Worm (Caenorhabditis elegans) whole organism, L1 larva: ENCODE measurements around the gene fbxc-48.

Source experiments
- Y116A8C.19 ChIP-seq: sonication (generic microtip); optimal IDR thresholded peaks from 2 replicates; lab custom pipeline; 2016; ENCODE audit warnings: missing compliant biosample characterization, missing genetic modification characterization, borderline replicate concordance
- aha-1 ChIP-seq: fragments of 150-350 bp; optimal IDR thresholded peaks from 2 replicates; lab custom pipeline; 2014; ENCODE audit warnings: missing biosample characterization, missing genetic modification characterization
- alr-1 ChIP-seq: fragments of 200-800 bp; sonication (Bioruptor generic); optimal IDR thresholded peaks from 2 replicates; lab custom pipeline; 2018; ENCODE audit warnings: borderline replicate concordance, mild to moderate bottlenecking, missing genetic modification characterization, missing compliant biosample characterization
- aly-2 ChIP-seq: fragments of 150-350 bp; optimal IDR thresholded peaks from 2 replicates; lab custom pipeline; 2014; ENCODE audit warnings: missing biosample characterization, missing genetic modification characterization
- ama-1 ChIP-seq: fragments of 150-350 bp; optimal IDR thresholded peaks from 2 replicates; lab custom pipeline; 2014
- ceh-90 ChIP-seq: sonication (generic microtip); optimal IDR thresholded peaks from 2 replicates; lab custom pipeline; 2016; ENCODE audit warnings: missing genetic modification characterization, missing compliant biosample characterization
- ces-1 ChIP-seq: fragments of 150-350 bp; optimal IDR thresholded peaks from 2 replicates; lab custom pipeline; 2014; ENCODE audit warnings: missing biosample characterization, missing genetic modification reagents, missing genetic modification characterization
- dpl-1 ChIP-seq, 3 experiments: fragments of 150-350 bp in 2 of 3; sonication (generic microtip) in 1 of 3; optimal IDR thresholded peaks; 2 replicates each; lab custom pipeline; 2014 to 2017; ENCODE audit warnings: missing biosample characterization in 3 of 3, missing genetic modification characterization in 3 of 3, missing genetic modification reagents in 3 of 3
- dsc-1 ChIP-seq: sonication (generic microtip); optimal IDR thresholded peaks from 2 replicates; lab custom pipeline; 2016; ENCODE audit warnings: mild to moderate bottlenecking, missing genetic modification characterization, missing compliant biosample characterization
- efl-1 ChIP-seq, 4 experiments: fragments of 150-350 bp; optimal IDR thresholded peaks in 3 of 4; peaks in 1 of 4; 1 replicate in 1 of 4; 2 replicates in 3 of 4; lab custom pipeline; 2014; ENCODE audit warnings: missing biosample characterization in 2 of 4, missing genetic modification characterization in 2 of 4, missing genetic modification reagents in 2 of 4
- efl-3 ChIP-seq: fragments of 200-800 bp; sonication (Bioruptor generic); optimal IDR thresholded peaks from 2 replicates; lab custom pipeline; 2018; ENCODE audit warnings: mild to moderate bottlenecking, missing genetic modification characterization, missing compliant biosample characterization
- egl-13 ChIP-seq: sonication (generic microtip); optimal IDR thresholded peaks from 2 replicates; lab custom pipeline; 2016; ENCODE audit warnings: missing genotype, missing genetic modification reagents, missing genetic modification characterization, missing compliant biosample characterization
- egl-27 ChIP-seq, 2 experiments: fragments of 150-350 bp in 1 of 2; sonication (generic microtip); optimal IDR thresholded peaks; 3 replicates each; lab custom pipeline; 2017 to 2018; ENCODE audit warnings: missing biosample characterization in 2 of 2, missing genetic modification characterization in 2 of 2, missing genetic modification reagents in 2 of 2
- elt-2 ChIP-seq: sonication (generic microtip); optimal IDR thresholded peaks from 2 replicates; lab custom pipeline; 2016; ENCODE audit warnings: missing genetic modification characterization, mild to moderate bottlenecking, inconsistent platforms, missing compliant biosample characterization, missing genetic modification reagents
- fkh-10 ChIP-seq: sonication (generic microtip); optimal IDR thresholded peaks from 2 replicates; lab custom pipeline; 2017; ENCODE audit warnings: missing biosample characterization, missing genetic modification reagents, missing genetic modification characterization
- fkh-4 ChIP-seq: sonication (generic microtip); optimal IDR thresholded peaks from 2 replicates; lab custom pipeline; 2016; ENCODE audit warnings: missing compliant biosample characterization, missing genetic modification characterization, borderline replicate concordance
- fkh-8 ChIP-seq: sonication (generic microtip); optimal IDR thresholded peaks from 2 replicates; lab custom pipeline; 2016; ENCODE audit warnings: mild to moderate bottlenecking, missing genetic modification characterization, missing compliant biosample characterization
- grh-1 ChIP-seq: fragments of 200-800 bp; sonication (Bioruptor generic); IDR thresholded peaks from 2 replicates; pipeline ENCODE4 v1.3.6; 2022; ENCODE audit warnings: missing genetic modification reagents, missing genetic modification characterization, missing compliant biosample characterization
- hlh-17 ChIP-seq: fragments of 200-800 bp; sonication (Bioruptor generic); optimal IDR thresholded peaks from 2 replicates; lab custom pipeline; 2018; ENCODE audit warnings: missing genetic modification characterization, mild to moderate bottlenecking, missing compliant biosample characterization, moderate library complexity, borderline replicate concordance
- hpl-2 ChIP-seq: fragments of 150-350 bp; optimal IDR thresholded peaks from 2 replicates; lab custom pipeline; 2014; ENCODE audit warnings: missing biosample characterization, missing genetic modification reagents, missing genetic modification characterization
- irx-1 ChIP-seq: sonication (generic microtip); optimal IDR thresholded peaks from 2 replicates; lab custom pipeline; 2016; ENCODE audit warnings: missing genetic modification characterization, missing compliant biosample characterization
- lin-14 ChIP-seq: fragments of 200-800 bp; sonication (Bioruptor generic); optimal IDR thresholded peaks from 2 replicates; lab custom pipeline; 2018; ENCODE audit warnings: mild to moderate bottlenecking, missing genetic modification characterization, moderate library complexity, missing compliant biosample characterization
- lin-35 ChIP-seq, 2 experiments: fragments of 150-350 bp; optimal IDR thresholded peaks; 2 replicates each; lab custom pipeline; 2014; ENCODE audit warnings: missing biosample characterization in 2 of 2, missing genetic modification characterization in 2 of 2, missing genetic modification reagents in 2 of 2
- lir-3 ChIP-seq: sonication (generic microtip); optimal IDR thresholded peaks from 2 replicates; lab custom pipeline; 2016; ENCODE audit warnings: mild to moderate bottlenecking, missing genetic modification characterization, moderate library complexity, missing compliant biosample characterization; ENCODE audit not compliant: poor library complexity
- lsy-2 ChIP-seq, 2 experiments: fragments of 150-350 bp; optimal IDR thresholded peaks; 2 replicates each; lab custom pipeline; 2014; ENCODE audit warnings: missing biosample characterization in 2 of 2, missing genetic modification characterization in 2 of 2
- mdl-1 ChIP-seq, 2 experiments: fragments of 150-350 bp; optimal IDR thresholded peaks; 2 replicates each; lab custom pipeline; 2014 to 2017; ENCODE audit warnings: missing biosample characterization in 2 of 2, missing genetic modification characterization in 2 of 2, inconsistent platforms in 1 of 2
- nhr-20 ChIP-seq: sonication (generic microtip); optimal IDR thresholded peaks from 2 replicates; lab custom pipeline; 2016; ENCODE audit warnings: mild to moderate bottlenecking, missing genetic modification characterization, missing compliant biosample characterization
- nhr-28 ChIP-seq: fragments of 150-350 bp; optimal IDR thresholded peaks from 2 replicates; lab custom pipeline; 2014; ENCODE audit warnings: missing biosample characterization, missing genetic modification characterization
- nhr-47 ChIP-seq: sonication (generic microtip); optimal IDR thresholded peaks from 2 replicates; lab custom pipeline; 2016; ENCODE audit warnings: mild to moderate bottlenecking, missing genetic modification characterization, moderate library complexity, missing compliant biosample characterization
- nhr-71 ChIP-seq: sonication (generic microtip); optimal IDR thresholded peaks from 2 replicates; lab custom pipeline; 2016; ENCODE audit warnings: mild to moderate bottlenecking, missing genetic modification characterization, moderate library complexity, missing compliant biosample characterization
- nhr-90 ChIP-seq: sonication (generic microtip); optimal IDR thresholded peaks from 2 replicates; lab custom pipeline; 2016; ENCODE audit warnings: mild to moderate bottlenecking, missing genetic modification characterization, missing compliant biosample characterization; ENCODE audit not compliant: poor library complexity
- pag-3 ChIP-seq: sonication (generic microtip); optimal IDR thresholded peaks from 2 replicates; lab custom pipeline; 2017; ENCODE audit warnings: missing genetic modification characterization, mild to moderate bottlenecking, missing compliant biosample characterization, antibody characterized with exemption, borderline replicate concordance; ENCODE audit not compliant: insufficient read depth
- pax-3 ChIP-seq: fragments of 200-800 bp; sonication (Bioruptor generic); optimal IDR thresholded peaks from 2 replicates; lab custom pipeline; 2018; ENCODE audit warnings: mild to moderate bottlenecking, missing genetic modification characterization, moderate library complexity, missing compliant biosample characterization
- pqm-1 ChIP-seq: sonication (generic microtip); optimal IDR thresholded peaks from 3 replicates; lab custom pipeline; 2017; ENCODE audit warnings: missing biosample characterization, missing genetic modification characterization
- rnt-1 ChIP-seq: sonication (generic microtip); optimal IDR thresholded peaks from 2 replicates; lab custom pipeline; 2016; ENCODE audit warnings: mild to moderate bottlenecking, missing genetic modification characterization, moderate library complexity, missing compliant biosample characterization
- skn-1 ChIP-seq: fragments of 150-350 bp; optimal IDR thresholded peaks from 2 replicates; lab custom pipeline; 2014; ENCODE audit warnings: missing biosample characterization, missing genetic modification characterization
- snu-23 ChIP-seq: sonication (generic microtip); optimal IDR thresholded peaks from 2 replicates; lab custom pipeline; 2016; ENCODE audit warnings: missing genetic modification characterization, missing compliant biosample characterization
- sptf-1 ChIP-seq: fragments of 150-350 bp; optimal IDR thresholded peaks from 2 replicates; lab custom pipeline; 2014; ENCODE audit warnings: missing biosample characterization, missing genetic modification characterization
- swsn-7 ChIP-seq: sonication (generic microtip); optimal IDR thresholded peaks from 2 replicates; lab custom pipeline; 2016; ENCODE audit warnings: missing genetic modification characterization, missing compliant biosample characterization
- tbx-2 ChIP-seq: sonication (generic microtip); optimal IDR thresholded peaks from 2 replicates; lab custom pipeline; 2016; ENCODE audit warnings: missing genetic modification characterization, missing compliant biosample characterization
- tlp-1 ChIP-seq: fragments of 150-350 bp; optimal IDR thresholded peaks from 2 replicates; lab custom pipeline; 2014; ENCODE audit warnings: missing biosample characterization, missing genetic modification characterization
- unc-130 ChIP-seq: fragments of 150-350 bp; optimal IDR thresholded peaks from 2 replicates; lab custom pipeline; 2017; ENCODE audit warnings: missing biosample characterization, missing genetic modification characterization, inconsistent platforms

The fbxc-48 gene

ce11 chrII:769250-769649 is 28.5 kb upstream of the fbxc-48 start:
- no peak for TF ChIP-seq pag-3
- no peak for TF ChIP-seq pax-3
- TF ChIP-seq ceh-90 (tag; lab: Kevin White, UChicago) = no peak
- no peak for TF ChIP-seq mdl-1 (tag; optimal IDR thresholded peaks at IDR 0.05; lab: Kevin White, UChicago)
- no peak for TF ChIP-seq tlp-1
- no peak for TF ChIP-seq nhr-20 (tag; lab: Kevin White, UChicago)
- TF ChIP-seq, all 84 proteins: peak for 0

- TF ChIP-seq grh-1 (no peak), ama-1 (lab: Kevin White, UChicago) (no peak), ceh-90 (tag; lab: Kevin White, UChicago) (no peak), hpl-2 (GFP tag; lab: Kevin White, UChicago) (no peak), nhr-28 (tag; lab: Kevin White, UChicago) (no peak), pax-3 (no peak), efl-1 (optimal IDR thresholded peaks at IDR 0.05; lab: Kevin White, UChicago) (no peak), efl-1 (GFP tag; optimal IDR thresholded peaks at IDR 0.05 in 1 of 2; lab: Kevin White, UChicago) (no peak), sptf-1 (tag; lab: Kevin White, UChicago) (no peak), irx-1 (tag; lab: Kevin White, UChicago) (no peak), aly-2 (tag; lab: Kevin White, UChicago) (no peak), ces-1 (GFP tag; lab: Kevin White, UChicago) (no peak)
Measured at ce11 chrII:765219-765618, 24.5 kb upstream of the fbxc-48 start, which contains the start of gene C08G5.7. Gene C08G5.7, minus strand, starts transcription at chrII:765319.

- TF ChIP-seq alr-1 (tag; lab: Kevin White, UChicago) (no peak), pqm-1 (tag; lab: Kevin White, UChicago) (peak; percentile 40), aly-2 (tag; lab: Kevin White, UChicago) (no peak), elt-2 (tag; lab: Kevin White, UChicago) (peak; percentile 61)
Measured at ce11 chrII:764385-764784, 23.7 kb upstream of the fbxc-48 start.

ce11 chrII:762942-763341 is 22.2 kb upstream of the fbxc-48 start:
- TF ChIP-seq lin-35 (GFP tag; optimal IDR thresholded peaks at IDR 0.05; lab: Kevin White, UChicago) = peak in 1 of 2 experiments; percentile 1
- peak; percentile 10 for TF ChIP-seq swsn-7
- peak; percentile 51 for TF ChIP-seq nhr-71 (tag; lab: Kevin White, UChicago)
- no peak for TF ChIP-seq aha-1 (tag; lab: Kevin White, UChicago)
- TF ChIP-seq egl-13 (tag; lab: Kevin White, UChicago) = peak; percentile 32
- peak; percentile 24 for TF ChIP-seq fkh-8 (tag; lab: Kevin White, UChicago)
- peak; percentile 12 for TF ChIP-seq snu-23 (GFP tag; lab: Kevin White, UChicago)
- TF ChIP-seq grh-1 = no peak
- peak; percentile 29 for TF ChIP-seq nhr-47
- TF ChIP-seq skn-1 (tag; lab: Kevin White, UChicago) = no peak
- TF ChIP-seq elt-2 (tag; lab: Kevin White, UChicago) = peak; percentile 39
- TF ChIP-seq pax-3 = peak; percentile 7
- peak; percentile 26 for TF ChIP-seq tbx-2
- peak in 1 of 2 experiments; percentile 33 for TF ChIP-seq lsy-2 (tag; optimal IDR thresholded peaks at IDR 0.05; lab: Kevin White, UChicago)
- TF ChIP-seq lin-14 (GFP tag; lab: Kevin White, UChicago) = peak; percentile 72
- peak; percentile 70 for TF ChIP-seq dsc-1 (tag; lab: Kevin White, UChicago)
- no peak for TF ChIP-seq Y116A8C.19 (tag; lab: Kevin White, UChicago)
- TF ChIP-seq nhr-20 (tag; lab: Kevin White, UChicago) = peak; percentile 18
- TF ChIP-seq irx-1 (tag; lab: Kevin White, UChicago) = peak; percentile 57
- TF ChIP-seq hpl-2 (GFP tag; lab: Kevin White, UChicago) = no peak
- TF ChIP-seq dpl-1 (GFP tag; optimal IDR thresholded peaks at IDR 0.05; lab: Kevin White, UChicago) = peak in 1 of 3 experiments; percentile 10

- TF ChIP-seq unc-130 (tag; lab: Kevin White, UChicago) (no peak), rnt-1 (tag; lab: Kevin White, UChicago) (no peak), Y116A8C.19 (tag; lab: Kevin White, UChicago) (no peak), hlh-17 (GFP tag; lab: Kevin White, UChicago) (no peak), egl-13 (tag; lab: Kevin White, UChicago) (no peak), hpl-2 (GFP tag; lab: Kevin White, UChicago) (no peak), lir-3 (tag; lab: Kevin White, UChicago) (no peak), egl-27 (tag; optimal IDR thresholded peaks at IDR 0.05; lab: Kevin White, UChicago) (no peak), swsn-7 (no peak), fkh-10 (no peak), nhr-47 (no peak), nhr-90 (no peak), efl-3 (GFP tag; lab: Kevin White, UChicago) (no peak), pax-3 (no peak), fkh-4 (tag; lab: Kevin White, UChicago) (no peak)
Measured at ce11 chrII:760276-760675, 19.6 kb upstream of the fbxc-48 start.
